Worm (Caenorhabditis elegans) whole organism, dauer: ENCODE data around the gene ins-2.

Experiments used
- unc-62 ChIP-seq: sonication (generic microtip); optimal IDR thresholded peaks from 2 replicates; lab custom pipeline; 2017; ENCODE audit warnings: missing biosample characterization, missing genetic modification reagents, missing genetic modification characterization

ins-2 gene

DNA sequence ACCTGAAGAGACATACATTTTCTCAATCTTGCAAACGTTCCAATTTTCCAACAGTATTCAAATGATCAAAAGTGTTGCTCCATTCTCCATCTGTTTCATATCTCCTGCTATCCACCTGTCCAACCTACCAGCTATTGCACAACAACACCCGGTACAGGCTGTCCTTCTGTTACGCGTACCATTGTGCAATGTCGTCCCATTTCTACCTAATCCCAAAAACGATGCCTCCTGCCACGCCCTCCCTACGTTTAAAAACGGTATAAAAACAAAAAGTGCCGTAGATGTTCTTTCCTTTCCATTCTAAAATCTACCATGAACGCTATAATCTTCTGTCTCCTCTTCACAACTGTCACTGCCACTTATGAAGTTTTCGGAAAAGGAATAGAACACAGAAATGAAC is at the start of gene ins-2:
ins-2 (plus strand) TSS at position 301 of the 400 bp plus-strand sequence.
- no peak for TF ChIP-seq unc-62 (GFP tag; lab: Kevin White, UChicago)

DNA sequence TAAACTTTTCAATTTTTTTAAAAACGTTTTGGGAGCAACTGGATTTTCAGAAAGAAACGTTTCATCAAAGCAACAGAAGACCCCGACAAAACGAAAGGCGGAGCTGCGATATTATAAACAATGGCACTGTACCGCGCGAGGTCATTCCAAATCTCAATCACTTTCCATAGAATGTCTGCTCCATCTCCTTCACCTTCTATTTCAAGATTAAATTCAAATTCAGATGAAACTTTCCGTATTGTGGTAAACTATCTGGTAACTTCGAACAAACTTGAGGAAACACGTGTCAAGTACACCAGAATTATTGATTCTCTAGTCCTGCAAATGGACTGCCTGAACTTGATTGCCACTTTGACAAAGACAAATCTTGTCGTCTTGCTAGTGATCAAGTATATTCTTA is 47.5 kb upstream of the ins-2 start, which contains the start of gene F28B12.6:
F28B12.6 (plus strand) TSS at position 49 of the 400 bp plus-strand sequence.
- TF ChIP-seq unc-62 (GFP tag; lab: Kevin White, UChicago), result no peak

DNA sequence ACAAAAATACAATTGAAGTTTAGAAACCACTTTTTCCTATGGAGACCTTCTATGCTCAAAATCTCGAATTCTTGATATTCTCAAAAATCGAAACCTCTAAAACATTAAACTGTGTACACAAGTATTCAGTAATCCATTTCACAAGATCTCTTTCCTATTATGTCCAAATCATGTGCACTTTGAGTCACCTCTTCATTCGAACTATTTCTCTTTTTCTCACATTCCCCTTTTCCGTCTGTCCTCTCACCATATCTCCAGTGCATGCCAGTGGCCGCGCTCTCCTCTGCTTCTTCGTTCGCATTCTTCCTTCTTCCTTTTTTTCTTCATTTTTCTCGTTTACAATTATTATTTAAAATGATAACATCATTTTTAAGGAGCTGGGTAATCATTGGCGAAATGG is 45.7 kb upstream of the ins-2 start, which contains the start of gene F28B12.1:
F28B12.1 (plus strand) TSS at position 335 of the 400 bp plus-strand sequence.
- TF ChIP-seq unc-62 (GFP tag; lab: Kevin White, UChicago), result no peak

DNA sequence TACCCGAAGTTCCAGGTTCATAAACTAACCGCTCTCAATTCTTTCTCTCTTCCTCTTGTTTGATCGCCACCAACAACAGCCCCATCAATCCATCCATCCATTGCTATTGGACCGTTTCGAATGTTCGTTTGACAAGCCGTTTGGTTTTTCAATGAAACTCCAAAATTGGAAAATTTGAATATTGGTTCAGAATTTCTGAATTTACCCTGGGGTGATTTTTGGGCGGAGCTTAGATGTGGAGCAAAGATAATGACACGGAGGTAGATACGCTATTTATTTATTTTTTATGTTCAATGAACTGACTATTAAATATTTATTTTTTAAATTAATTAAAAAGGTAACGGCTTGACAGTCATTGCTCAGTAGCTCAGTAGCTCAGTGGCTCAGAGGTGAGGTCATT is 44.1 kb upstream of the ins-2 start, which contains the start of gene B0034.2:
B0034.2 (minus strand) TSS at position 101 of the 400 bp plus-strand sequence.
- TF ChIP-seq unc-62 (GFP tag; lab: Kevin White, UChicago), result no peak

DNA sequence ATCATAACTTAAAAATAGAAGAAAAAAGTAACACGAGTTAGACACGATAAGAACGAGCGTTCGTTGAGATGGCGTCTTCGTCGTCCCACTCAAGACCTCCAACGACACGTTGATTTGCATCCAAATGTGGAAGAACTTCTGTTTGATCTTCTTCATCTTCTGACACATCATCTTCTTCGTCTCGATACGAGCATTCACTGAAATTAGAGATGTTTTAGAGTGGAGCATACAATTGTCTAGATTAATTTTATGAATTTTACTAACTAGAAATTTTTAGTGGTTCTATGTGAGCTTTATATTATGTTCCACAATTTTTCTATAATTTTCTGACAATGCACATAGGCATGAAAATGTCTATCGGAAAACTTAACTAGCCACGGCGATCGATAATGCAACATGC is 42.5 kb upstream of the ins-2 start:
- TF ChIP-seq unc-62 (GFP tag; lab: Kevin White, UChicago), result no peak

DNA sequence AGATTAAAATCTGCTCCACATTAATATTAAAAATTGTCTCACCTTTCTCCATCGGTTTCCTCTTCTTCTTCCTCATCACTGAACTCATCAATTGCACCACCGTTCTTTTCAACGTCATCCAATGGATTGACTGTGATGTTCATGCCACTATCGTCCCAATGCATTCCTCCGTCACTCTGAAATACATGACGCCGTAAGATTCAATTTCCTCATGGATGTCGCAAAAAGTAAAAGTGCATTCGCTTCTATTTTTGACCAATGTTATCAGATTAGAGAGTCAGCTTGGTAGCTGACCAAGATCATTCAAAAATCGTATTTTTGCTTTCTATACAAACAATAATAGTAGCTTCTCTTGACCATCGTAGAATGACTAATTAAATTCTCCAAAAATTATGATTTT is 41.9 kb upstream of the ins-2 start:
- TF ChIP-seq unc-62 (GFP tag; lab: Kevin White, UChicago), result no peak

DNA sequence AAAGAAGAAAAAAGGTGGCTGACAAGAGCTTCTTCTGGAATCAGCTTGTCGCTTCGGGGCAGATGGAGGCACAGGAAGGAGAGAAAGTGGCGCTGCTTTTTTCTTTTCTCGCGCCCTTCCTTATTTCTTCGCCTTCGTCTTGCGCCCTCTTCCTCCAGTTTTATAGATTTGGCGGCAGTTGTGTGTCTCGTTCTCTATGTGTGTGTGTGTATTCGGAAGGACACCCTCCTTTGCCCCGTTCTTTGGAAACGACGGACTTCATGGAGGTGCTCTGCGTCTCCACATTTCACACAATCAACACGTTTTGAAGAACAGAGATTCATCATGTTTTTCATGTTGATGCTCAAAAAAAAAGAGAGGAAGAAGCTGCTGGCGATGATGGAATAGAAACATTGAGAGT is 39.6 kb upstream of the ins-2 start:
- no peak for TF ChIP-seq unc-62 (GFP tag; lab: Kevin White, UChicago)

DNA sequence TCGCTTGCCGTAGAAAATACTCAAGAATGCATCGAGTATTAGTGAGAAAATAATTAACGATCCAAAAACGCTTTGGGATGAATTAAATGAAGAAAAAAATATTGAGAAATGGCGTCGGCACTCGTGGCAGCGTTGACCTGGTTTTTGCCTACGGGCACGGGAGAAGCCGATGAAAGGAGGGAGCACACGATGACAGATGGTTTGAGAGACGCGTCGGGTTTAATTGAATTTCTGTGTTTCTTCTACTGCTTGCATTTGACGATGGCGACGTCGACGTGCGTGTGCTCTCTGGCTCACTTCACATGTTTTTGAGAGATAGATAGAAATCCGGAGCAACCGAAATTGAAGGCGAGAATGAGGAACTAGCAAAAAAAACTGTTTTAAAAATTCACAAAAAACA is 37.7 kb upstream of the ins-2 start:
- TF ChIP-seq unc-62 (GFP tag; lab: Kevin White, UChicago), result no peak

DNA sequence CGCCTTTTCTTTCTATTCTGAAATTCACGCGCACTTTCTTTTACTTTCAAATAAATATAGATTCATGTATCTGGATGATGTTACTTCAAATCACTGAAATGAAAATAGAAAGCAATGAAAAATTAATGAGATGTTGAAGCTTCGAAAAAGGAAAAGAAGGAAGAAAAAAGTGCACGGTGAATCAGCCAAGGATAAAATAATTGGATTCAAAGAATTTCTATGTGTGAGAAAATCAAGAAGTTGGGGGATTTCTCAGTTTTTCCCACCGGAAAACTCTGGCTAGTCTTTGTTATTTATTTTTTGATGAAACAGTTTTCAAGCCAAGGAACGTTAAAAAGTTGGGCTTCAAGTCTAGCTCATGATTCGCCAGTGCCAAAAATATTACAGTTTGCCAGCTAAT is 36.6 kb upstream of the ins-2 start:
- TF ChIP-seq unc-62 (GFP tag; lab: Kevin White, UChicago), result no peak

DNA sequence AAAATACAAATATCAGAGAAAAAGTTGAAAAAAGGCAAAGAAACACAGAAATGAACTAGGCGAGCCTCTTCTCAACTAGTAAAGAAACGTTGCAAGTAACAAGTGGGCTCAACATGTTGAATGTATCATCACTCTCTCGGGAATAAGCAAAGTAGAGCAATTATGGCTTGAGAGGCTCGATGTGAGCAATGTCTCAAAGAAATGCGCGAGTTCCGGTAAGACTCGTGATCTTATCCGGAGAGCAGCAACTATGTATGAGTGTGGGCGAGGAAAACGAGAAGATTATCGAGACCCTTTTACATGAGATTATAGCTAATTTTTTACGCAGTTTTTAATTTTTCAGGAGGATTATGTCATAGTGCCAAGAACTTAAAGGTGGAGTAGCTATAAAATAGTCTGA is 36.1 kb upstream of the ins-2 start:
- TF ChIP-seq unc-62 (GFP tag; lab: Kevin White, UChicago), result no peak

DNA sequence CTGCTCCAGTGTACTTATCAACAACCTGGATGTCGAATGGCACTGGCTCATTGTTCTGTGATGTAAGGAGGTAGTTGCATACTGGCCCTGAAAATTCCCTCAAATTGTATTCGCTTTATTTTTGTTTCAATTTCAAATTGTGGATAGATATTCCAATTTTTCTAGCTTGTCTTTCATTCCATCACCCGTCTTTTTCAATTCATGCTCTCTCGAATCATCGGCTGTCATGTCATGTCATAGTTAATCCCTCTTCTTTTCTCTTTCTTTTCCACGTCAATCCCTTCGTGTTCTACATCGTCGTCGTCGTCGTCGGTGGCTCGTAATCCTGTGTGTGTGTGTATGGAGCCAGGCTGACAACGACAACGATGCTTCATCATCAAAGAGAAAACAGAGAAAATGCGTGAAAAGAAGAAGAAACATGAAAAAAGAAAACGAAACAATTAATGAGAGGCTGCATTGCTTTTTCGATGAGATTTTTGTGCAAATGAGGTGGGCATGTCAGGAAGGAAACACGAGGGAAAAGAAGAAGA is 32.6 kb upstream of the ins-2 start:
- no peak for TF ChIP-seq unc-62 (GFP tag; lab: Kevin White, UChicago)

DNA sequence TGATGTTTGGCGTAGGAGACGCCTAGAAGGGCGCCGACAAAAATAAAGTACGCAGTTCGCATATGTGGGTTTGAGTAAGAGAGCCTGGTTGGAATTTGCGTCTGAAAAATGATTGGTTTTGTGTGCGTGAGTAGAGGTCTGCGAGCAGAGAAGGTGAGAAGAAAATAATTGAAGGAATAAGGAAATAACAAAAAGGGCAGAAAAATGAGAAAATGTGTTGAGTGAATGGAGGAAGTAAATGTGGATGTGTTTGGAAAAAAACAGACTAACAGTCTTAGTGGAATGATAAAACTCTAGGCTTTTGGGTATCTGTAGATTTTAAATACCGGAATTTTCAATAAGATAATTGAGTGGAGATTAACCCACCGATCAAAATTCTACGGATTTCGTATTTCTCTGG is 31.7 kb upstream of the ins-2 start, which contains the start of gene casy-1:
casy-1 (minus strand) TSS at position 101 of the 400 bp plus-strand sequence.
- TF ChIP-seq unc-62 (GFP tag; lab: Kevin White, UChicago), result no peak

DNA sequence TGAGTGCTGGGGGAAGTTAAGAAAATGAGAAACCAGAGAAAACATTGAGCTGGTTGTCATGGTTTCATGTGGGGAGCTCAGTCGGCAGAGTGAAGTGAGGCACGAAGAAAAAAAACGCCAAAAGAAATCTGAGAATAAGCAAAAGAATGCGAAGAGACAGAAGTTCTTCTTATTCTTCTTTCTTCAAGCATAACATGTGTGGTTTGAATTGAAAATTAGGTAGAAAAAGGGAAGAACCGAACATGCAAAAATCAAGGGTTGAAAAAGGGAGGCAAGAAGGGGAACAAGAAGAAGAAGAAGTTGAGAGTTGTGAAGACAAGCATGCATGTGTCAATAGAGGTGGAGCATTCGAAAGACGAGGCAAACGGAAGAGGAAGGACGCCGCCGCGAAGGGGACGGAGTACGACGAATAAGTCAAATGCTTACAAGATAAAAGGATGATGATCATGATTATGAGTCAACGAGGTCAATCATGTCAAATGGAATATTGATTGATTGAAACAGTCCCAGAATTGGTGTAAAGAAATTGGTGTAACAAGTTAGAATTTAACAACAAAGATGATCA is 30.4 kb upstream of the ins-2 start:
- TF ChIP-seq unc-62 (GFP tag; lab: Kevin White, UChicago), result no peak

DNA sequence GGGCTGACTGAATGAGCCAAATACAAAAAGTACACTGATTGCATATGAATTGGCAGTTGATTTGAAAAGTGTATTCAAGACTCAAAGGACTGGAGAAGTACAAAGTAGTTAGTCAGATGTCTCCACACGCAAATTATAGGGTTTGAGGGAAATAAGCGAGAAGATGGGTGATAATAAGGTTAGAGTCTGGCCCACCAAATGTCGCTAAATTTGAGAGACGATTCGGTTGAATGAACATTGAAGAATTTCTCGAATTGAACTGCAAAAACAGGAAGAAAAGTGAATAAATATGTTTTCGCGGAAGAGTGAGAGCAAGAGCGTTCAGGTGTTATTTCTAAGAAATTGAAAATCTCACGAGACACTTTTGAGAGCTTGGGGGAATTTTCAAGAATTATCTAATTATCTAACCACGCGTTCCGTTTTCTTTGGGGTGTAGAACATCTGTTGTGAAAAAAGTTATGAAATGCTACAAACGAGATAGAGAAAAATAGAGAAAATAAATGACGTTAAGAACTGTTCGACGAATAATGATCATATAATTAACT is 28.7 kb upstream of the ins-2 start:
- TF ChIP-seq unc-62 (GFP tag; lab: Kevin White, UChicago), result no peak

DNA sequence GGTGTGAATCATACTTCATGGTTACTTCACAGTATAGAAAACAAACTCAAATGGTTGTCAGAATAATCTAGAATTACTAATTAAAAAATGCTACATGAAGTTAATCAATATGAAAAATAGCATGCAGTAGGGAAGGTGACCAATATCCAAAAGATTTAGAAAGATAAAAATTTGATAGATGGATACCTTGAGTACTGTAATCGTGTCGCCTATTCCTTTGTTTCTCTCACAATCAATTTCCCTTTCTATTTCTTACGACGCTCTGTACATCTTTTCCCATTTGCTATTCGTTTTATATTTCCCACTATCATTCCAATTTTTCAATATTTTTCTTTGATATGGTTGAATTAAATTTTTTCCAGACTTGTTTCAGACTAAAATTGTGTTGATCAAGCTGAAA is 27.0 kb upstream of the ins-2 start, which contains the start of gene B0034.7:
B0034.7 (plus strand) TSS at position 301 of the 400 bp plus-strand sequence.
- TF ChIP-seq unc-62 (GFP tag; lab: Kevin White, UChicago), result no peak

DNA sequence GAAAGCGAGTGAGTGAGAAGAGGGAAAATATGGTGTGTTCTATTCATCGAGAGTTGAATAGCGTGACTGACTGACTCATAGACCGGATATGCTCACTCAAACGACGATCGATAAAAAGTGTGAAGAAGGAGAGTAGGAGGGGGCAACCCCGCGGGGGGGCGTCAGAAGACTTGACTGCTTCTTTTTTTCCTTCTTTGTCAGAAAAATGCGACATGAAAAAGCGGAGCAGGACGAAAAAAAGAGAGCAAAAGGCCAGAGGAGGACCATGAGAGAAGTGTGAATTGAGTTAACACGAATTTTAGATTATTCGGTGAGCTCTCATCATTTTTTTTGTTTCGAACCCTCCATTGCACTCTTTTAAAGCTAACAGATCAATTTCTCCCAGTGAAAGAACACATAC is 26.0 kb upstream of the ins-2 start:
- no peak for TF ChIP-seq unc-62 (GFP tag; lab: Kevin White, UChicago)

DNA sequence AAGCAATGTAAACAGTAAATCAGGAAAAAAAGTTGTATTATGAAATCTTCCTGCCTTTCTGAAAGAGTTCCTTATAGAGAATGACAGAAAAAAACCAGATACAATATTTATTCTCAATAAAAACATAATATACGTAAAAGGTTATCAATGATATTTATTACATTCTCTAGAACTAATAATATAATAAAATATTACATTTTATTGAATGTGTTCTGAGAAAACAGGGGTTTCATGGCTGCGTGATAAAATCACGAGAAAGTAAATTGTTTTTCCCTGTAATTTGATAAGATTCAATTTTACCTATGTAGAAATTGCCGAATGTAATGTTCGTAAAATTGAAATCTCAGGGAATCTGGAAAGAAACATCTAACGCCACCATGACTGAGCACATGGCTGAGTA is 23.4 kb upstream of the ins-2 start:
- TF ChIP-seq unc-62 (GFP tag; lab: Kevin White, UChicago), result no peak
